Fruit fly (Drosophila melanogaster): ENCODE data around the gene CG7841.

DNA sequence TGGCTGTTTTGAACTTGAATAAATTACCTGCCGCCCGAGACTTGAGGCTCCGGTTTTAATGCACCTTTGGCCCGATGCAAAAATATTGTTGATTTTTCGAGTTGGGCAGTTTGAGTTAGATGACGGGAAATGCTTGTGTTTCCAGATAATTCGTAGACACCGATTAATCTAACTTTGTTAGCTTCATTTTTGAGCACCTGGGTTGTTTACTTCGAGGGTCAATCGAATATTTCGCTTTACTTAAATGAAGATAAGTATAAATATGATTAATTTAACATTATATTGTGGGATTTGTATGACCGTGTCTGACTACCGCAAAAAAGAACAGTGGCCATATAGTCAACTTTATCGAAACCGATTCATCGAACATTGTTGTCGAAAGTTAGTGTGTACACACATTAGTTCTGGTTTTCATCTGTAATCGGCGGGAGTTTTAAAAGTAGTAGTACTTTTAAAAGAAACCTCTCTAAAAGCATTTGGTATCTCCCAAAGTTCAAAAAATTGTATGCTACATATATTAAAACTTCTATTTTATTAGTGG, 15.8 kb upstream of the CG7841 start, which contains the start of gene CG7945:
- TF ChIP-seq CG1620 (GFP tag; optimal IDR thresholded peaks at IDR 0.05) (no peak), CG12768 (GFP tag; optimal IDR thresholded peaks at IDR 0.05) (no peak), CG5204 (GFP tag; optimal IDR thresholded peaks at IDR 0.05) (no peak), ovo (GFP tag; optimal IDR thresholded peaks at IDR 0.05) (no peak), toe (GFP tag; optimal IDR thresholded peaks at IDR 0.05) (no peak), Clk (GFP tag; optimal IDR thresholded peaks at IDR 0.05) (no peak), Crg-1 (GFP tag; optimal IDR thresholded peaks at IDR 0.05) (no peak), bab1 (GFP tag; optimal IDR thresholded peaks at IDR 0.05) (peak; percentile 70), CG7045 (GFP tag; optimal IDR thresholded peaks at IDR 0.05) (no peak)

Data from whole organism, adult.